Fruit fly (Drosophila melanogaster) whole organism, embryonic: ENCODE results near the gene Gr61a.

Experiments used
- Antp ChIP-seq: fragments of 200-800 bp; sonication (Bioruptor generic); optimal IDR thresholded peaks from 3 replicates; lab custom pipeline; 2016; ENCODE audit warnings: missing biosample characterization, missing genetic modification characterization
- Bgb ChIP-seq: fragments of 200-800 bp; sonication (Bioruptor generic); IDR thresholded peaks from 2 replicates; pipeline ENCODE4 v1.3.6; 2022; ENCODE audit warnings: missing biosample characterization, missing genetic modification characterization; ENCODE audit not compliant: partially characterized antibody
- Blimp-1 ChIP-seq: fragments of 200-800 bp; sonication (Bioruptor generic); optimal IDR thresholded peaks from 3 replicates; lab custom pipeline; 2018; ENCODE audit warnings: missing biosample characterization, missing genetic modification characterization, mild to moderate bottlenecking, moderate library complexity, missing genetic modification reagents
- Bteb2 ChIP-seq: fragments of 200-800 bp; sonication (Bioruptor generic); optimal IDR thresholded peaks from 2 replicates; lab custom pipeline; 2016; ENCODE audit warnings: missing biosample characterization, missing genetic modification characterization
- CG10147 ChIP-seq: fragments of 200-800 bp; sonication (Bioruptor generic); optimal IDR thresholded peaks from 2 replicates; lab custom pipeline; 2019; ENCODE audit warnings: missing biosample characterization, mild to moderate bottlenecking, missing genetic modification characterization, moderate library complexity
- CG10654 ChIP-seq: fragments of 200-800 bp; sonication (Bioruptor generic); optimal IDR thresholded peaks from 2 replicates; lab custom pipeline; 2016; ENCODE audit warnings: missing biosample characterization, missing genetic modification characterization
- CG12155 ChIP-seq: fragments of 200-800 bp; sonication (Bioruptor generic); optimal IDR thresholded peaks from 3 replicates; lab custom pipeline; 2016; ENCODE audit warnings: missing biosample characterization, missing genetic modification characterization
- CG12744 ChIP-seq: fragments of 200-800 bp; sonication (Bioruptor generic); optimal IDR thresholded peaks from 2 replicates; lab custom pipeline; 2016; ENCODE audit warnings: missing biosample characterization, missing genetic modification characterization
- CG12769 ChIP-seq: fragments of 200-800 bp; sonication (Bioruptor generic); optimal IDR thresholded peaks from 2 replicates; lab custom pipeline; 2019; ENCODE audit warnings: missing biosample characterization, mild to moderate bottlenecking, missing genetic modification characterization, moderate library complexity
- CG13123 ChIP-seq: fragments of 200-800 bp; sonication (Bioruptor generic); optimal IDR thresholded peaks from 2 replicates; lab custom pipeline; 2016; ENCODE audit warnings: missing biosample characterization, missing genetic modification characterization
- CG14965 ChIP-seq: fragments of 200-800 bp; sonication (Bioruptor generic); optimal IDR thresholded peaks from 2 replicates; lab custom pipeline; 2016; ENCODE audit warnings: missing biosample characterization, missing genetic modification characterization, borderline replicate concordance
- CG15601 ChIP-seq: fragments of 200-800 bp; sonication (Bioruptor generic); optimal IDR thresholded peaks from 3 replicates; lab custom pipeline; 2019; ENCODE audit warnings: missing biosample characterization, mild to moderate bottlenecking, missing genetic modification characterization, moderate library complexity
- CG1603 ChIP-seq: fragments of 200-800 bp; sonication (Bioruptor generic); optimal IDR thresholded peaks from 2 replicates; lab custom pipeline; 2019; ENCODE audit warnings: missing biosample characterization, mild to moderate bottlenecking, missing genetic modification characterization, moderate library complexity
- CG18764 ChIP-seq: fragments of 200-800 bp; sonication (Bioruptor generic); optimal IDR thresholded peaks from 3 replicates; lab custom pipeline; 2016; ENCODE audit warnings: missing biosample characterization, missing genetic modification characterization
- CG2712 ChIP-seq: fragments of 200-800 bp; optimal IDR thresholded peaks from 3 replicates; lab custom pipeline; 2019; ENCODE audit warnings: missing biosample characterization, mild to moderate bottlenecking, missing genetic modification characterization, moderate library complexity
- CG30431 ChIP-seq: fragments of 200-800 bp; sonication (Bioruptor generic); optimal IDR thresholded peaks from 2 replicates; lab custom pipeline; 2017; ENCODE audit warnings: missing biosample characterization, missing genetic modification characterization
- CG32772 ChIP-seq: fragments of 200-800 bp; sonication (Bioruptor generic); IDR thresholded peaks from 2 replicates; pipeline ENCODE4 v1.3.6; 2022; ENCODE audit warnings: missing biosample characterization, missing genetic modification characterization
- CG5953 ChIP-seq: fragments of 200-800 bp; sonication (Bioruptor generic); IDR thresholded peaks from 2 replicates; pipeline ENCODE4 v1.3.6; 2022; ENCODE audit warnings: missing biosample characterization, missing genetic modification characterization
- CG7745 ChIP-seq: fragments of 200-800 bp; sonication (Bioruptor generic); optimal IDR thresholded peaks from 2 replicates; lab custom pipeline; 2018; ENCODE audit warnings: missing biosample characterization, mild to moderate bottlenecking, missing genetic modification characterization, moderate library complexity
- CG7928 ChIP-seq: fragments of 200-800 bp; sonication (Bioruptor generic); optimal IDR thresholded peaks from 2 replicates; lab custom pipeline; 2017; ENCODE audit warnings: missing biosample characterization, mild to moderate bottlenecking, missing genetic modification characterization
- CTCF ChIP-seq: fragments of 200-800 bp; sonication (Bioruptor generic); optimal IDR thresholded peaks from 2 replicates; lab custom pipeline; 2017; ENCODE audit warnings: missing biosample characterization, mild to moderate bottlenecking, missing genetic modification characterization, moderate library complexity
- Dp ChIP-seq: fragments of 200-800 bp; sonication (Bioruptor generic); optimal IDR thresholded peaks from 2 replicates; lab custom pipeline; 2018; ENCODE audit warnings: missing biosample characterization, mild to moderate bottlenecking, missing genetic modification characterization, moderate library complexity
- Ets65A ChIP-seq: fragments of 200-800 bp; sonication (Bioruptor generic); peaks from one replicate; lab custom pipeline; 2016; ENCODE audit warnings: missing biosample characterization, missing genetic modification characterization
- Fer1 ChIP-seq: fragments of 200-800 bp; sonication (Bioruptor generic); optimal IDR thresholded peaks from 2 replicates; lab custom pipeline; 2017; ENCODE audit warnings: missing biosample characterization, mild to moderate bottlenecking, missing genetic modification characterization
- Lpt ChIP-seq: fragments of >200 bp; optimal IDR thresholded peaks from 2 replicates; lab custom pipeline; 2018; ENCODE audit warnings: missing biosample characterization, missing genetic modification characterization
- Max ChIP-seq: fragments of 200-800 bp; sonication (Bioruptor generic); optimal IDR thresholded peaks from 2 replicates; lab custom pipeline; 2016; ENCODE audit warnings: missing biosample characterization, mild to moderate bottlenecking, missing genetic modification characterization
- Med ChIP-seq: fragments of 200-800 bp; sonication (Bioruptor generic); peaks from one replicate; lab custom pipeline; 2016; ENCODE audit warnings: missing biosample characterization, missing genetic modification characterization, mild to moderate bottlenecking, inconsistent platforms, moderate library complexity
- Nf-YC ChIP-seq: fragments of 200-800 bp; optimal IDR thresholded peaks from 3 replicates; lab custom pipeline; 2019; ENCODE audit warnings: missing biosample characterization, mild to moderate bottlenecking, missing genetic modification characterization, moderate library complexity
- Oli ChIP-seq: fragments of 200-800 bp; sonication (Bioruptor generic); optimal IDR thresholded peaks from 2 replicates; lab custom pipeline; 2018; ENCODE audit warnings: missing biosample characterization, mild to moderate bottlenecking, missing genetic modification characterization, moderate library complexity
- abd-A ChIP-seq: fragments of 200-800 bp; sonication (Bioruptor generic); optimal IDR thresholded peaks from 3 replicates; lab custom pipeline; 2019; ENCODE audit warnings: missing biosample characterization, mild to moderate bottlenecking, missing genetic modification characterization, moderate library complexity
- bowl ChIP-seq: fragments of 200-800 bp; sonication (Bioruptor generic); IDR thresholded peaks from 2 replicates; pipeline ENCODE4 v1.3.6; 2022; ENCODE audit warnings: missing biosample characterization, missing genetic modification characterization
- cato ChIP-seq: fragments of 200-800 bp; sonication (Bioruptor generic); optimal IDR thresholded peaks from 2 replicates; lab custom pipeline; 2016; ENCODE audit warnings: missing biosample characterization, missing genetic modification characterization, borderline replicate concordance
- cg ChIP-seq: fragments of 200-800 bp; sonication (Bioruptor generic); optimal IDR thresholded peaks from 3 replicates; lab custom pipeline; 2019; ENCODE audit warnings: missing biosample characterization, mild to moderate bottlenecking, missing genetic modification characterization, moderate library complexity
- chm ChIP-seq: fragments of 200-800 bp; sonication (Bioruptor generic); IDR thresholded peaks from 2 replicates; pipeline ENCODE4 v1.3.6; 2022; ENCODE audit warnings: missing biosample characterization, missing genetic modification characterization
- h ChIP-seq: fragments of >200 bp; optimal IDR thresholded peaks from 2 replicates; lab custom pipeline; 2017
- ham ChIP-seq: fragments of 200-800 bp; sonication (Bioruptor generic); IDR thresholded peaks from 2 replicates; pipeline ENCODE4 v1.3.6; 2022; ENCODE audit warnings: missing biosample characterization, missing genetic modification characterization
- her ChIP-seq: fragments of 200-800 bp; sonication (Bioruptor generic); optimal IDR thresholded peaks from 2 replicates; lab custom pipeline; 2016; ENCODE audit warnings: missing biosample characterization, missing genetic modification characterization
- jing ChIP-seq: fragments of 200-800 bp; sonication (Bioruptor generic); optimal IDR thresholded peaks from 2 replicates; lab custom pipeline; 2018; ENCODE audit warnings: missing biosample characterization, mild to moderate bottlenecking, missing genetic modification characterization
- lov ChIP-seq, 2 experiments: fragments of 200-800 bp in 1 of 2; fragments of >200 bp in 1 of 2; sonication (Bioruptor generic) in 1 of 2; IDR thresholded peaks in 1 of 2; optimal IDR thresholded peaks in 1 of 2; 2 replicates in 1 of 2; 3 replicates in 1 of 2; pipeline versions ENCODE4 v1.3.6 to Lab custom; 2017 to 2022; ENCODE audit warnings: missing biosample characterization in 1 of 2, missing genetic modification characterization in 1 of 2
- luna ChIP-seq: fragments of 200-800 bp; sonication (Bioruptor generic); optimal IDR thresholded peaks from 2 replicates; lab custom pipeline; 2016; ENCODE audit warnings: missing biosample characterization, missing genetic modification characterization
- nerfin-2 ChIP-seq: fragments of 200-800 bp; sonication (Bioruptor generic); IDR thresholded peaks from 2 replicates; pipeline ENCODE4 v1.3.6; 2022; ENCODE audit warnings: missing biosample characterization, missing genetic modification characterization; ENCODE audit not compliant: partially characterized antibody
- onecut ChIP-seq: fragments of 200-800 bp; sonication (Bioruptor generic); IDR thresholded peaks from 2 replicates; pipeline ENCODE4 v1.3.6; 2022; ENCODE audit warnings: missing biosample characterization, missing genetic modification characterization
- pb ChIP-seq: fragments of 200-800 bp; sonication (Bioruptor generic); optimal IDR thresholded peaks from 3 replicates; lab custom pipeline; 2016; ENCODE audit warnings: missing biosample characterization, missing genetic modification characterization
- pnt ChIP-seq: fragments of 200-800 bp; sonication (Bioruptor generic); optimal IDR thresholded peaks from 3 replicates; lab custom pipeline; 2016; ENCODE audit warnings: missing biosample characterization, missing genetic modification characterization
- sens-2 ChIP-seq: fragments of 200-800 bp; sonication (Bioruptor generic); IDR thresholded peaks from 2 replicates; pipeline ENCODE4 v1.3.6; 2022; ENCODE audit warnings: missing biosample characterization, missing genetic modification characterization
- sima ChIP-seq: fragments of 200-800 bp; sonication (Bioruptor generic); optimal IDR thresholded peaks from 2 replicates; lab custom pipeline; 2016; ENCODE audit warnings: missing biosample characterization, missing genetic modification characterization
- so ChIP-seq: fragments of 200-800 bp; sonication (Bioruptor generic); IDR thresholded peaks from 3 replicates; pipeline ENCODE4 v1.3.6; 2022; ENCODE audit warnings: missing biosample characterization, missing genetic modification characterization
- stc ChIP-seq: fragments of 200-800 bp; sonication (Bioruptor generic); IDR thresholded peaks from 2 replicates; pipeline ENCODE4 v1.3.6; 2022; ENCODE audit warnings: missing biosample characterization, missing genetic modification characterization
- stwl ChIP-seq: fragments of 200-800 bp; sonication (Bioruptor generic); optimal IDR thresholded peaks from 3 replicates; lab custom pipeline; 2018; ENCODE audit warnings: missing biosample characterization, mild to moderate bottlenecking, missing genetic modification characterization, moderate library complexity
- vvl ChIP-seq: fragments of 200-800 bp; sonication (Bioruptor generic); IDR thresholded peaks from 2 replicates; pipeline ENCODE4 v1.3.6; 2022; ENCODE audit warnings: missing biosample characterization, missing genetic modification characterization

The Gr61a gene

dm6 chr3L:851061-851460, 9.8 kb downstream of the Gr61a start, which contains the start of gene Dci (continued):
- no peak for TF ChIP-seq Fer1 (GFP tag; lab: Kevin White, UChicago)
- peak; percentile 97 for TF ChIP-seq Med (GFP tag; lab: Kevin White, UChicago)
- 0 out of 2 replicates have a peak, but pooled peaks have one; percentile 21 for TF ChIP-seq sens-2 (GFP tag; lab: Robert Waterston, UW)
- TF ChIP-seq stc (GFP tag; lab: Robert Waterston, UW), result no peak
- TF ChIP-seq CG1603 (tag; lab: Kevin White, UChicago), result peak; percentile 82
- no peak for TF ChIP-seq abd-A (tag; lab: Kevin White, UChicago)
- TF ChIP-seq CG14965 (GFP tag; lab: Kevin White, UChicago), result no peak
- TF ChIP-seq CG7928 (GFP tag; lab: Kevin White, UChicago), result peak; percentile 32
- peak; percentile 68 for TF ChIP-seq CG2712 (tag; lab: Kevin White, UChicago)
- TF ChIP-seq Dp, result peak; percentile 87
- peak; percentile 9; the same call in 1 of the 2 replicates for TF ChIP-seq onecut (GFP tag; lab: Robert Waterston, UW)
- peak; percentile 65 for TF ChIP-seq Antp (GFP tag; lab: Kevin White, UChicago)
- peak; percentile 57 for TF ChIP-seq CG5953 (GFP tag; lab: Robert Waterston, UW)
- TF ChIP-seq CG10654 (GFP tag; lab: Kevin White, UChicago), result peak; percentile 75
- TF ChIP-seq Blimp-1, result no peak
- no peak for TF ChIP-seq CG7745 (tag; lab: Kevin White, UChicago)
- TF ChIP-seq Bgb (GFP tag; lab: Robert Waterston, UW), result peak; percentile 82
- TF ChIP-seq CG13123 (GFP tag; lab: Kevin White, UChicago), result no peak
- peak; percentile 49 for TF ChIP-seq CG30431
- no peak for TF ChIP-seq chm (GFP tag; lab: Robert Waterston, UW)
- TF ChIP-seq CG18764, result peak; percentile 48
- TF ChIP-seq CG10147, result no peak
- TF ChIP-seq Oli (tag; lab: Kevin White, UChicago), result peak; percentile 50
- no peak for TF ChIP-seq luna
- no peak for TF ChIP-seq h (lab: Kevin White, UChicago)
- TF ChIP-seq her, result peak; percentile 11
- no peak for TF ChIP-seq CG12769
- peak; percentile 37; the same call in 1 of the 2 replicates for TF ChIP-seq bowl (GFP tag; lab: Robert Waterston, UW)
- TF ChIP-seq Bteb2 (GFP tag; lab: Kevin White, UChicago), result peak; percentile 59
- peak; percentile 52 for TF ChIP-seq jing (GFP tag; lab: Kevin White, UChicago)
- TF ChIP-seq stwl, result peak; percentile 30
- peak; percentile 72 for TF ChIP-seq Max (GFP tag; lab: Kevin White, UChicago)
- no peak for TF ChIP-seq Nf-YC (tag; lab: Kevin White, UChicago)
- no peak for TF ChIP-seq sima (GFP tag; lab: Kevin White, UChicago)
- TF ChIP-seq CG32772 (GFP tag; lab: Robert Waterston, UW), result peak; percentile 59
- TF ChIP-seq ham, result peak; percentile 77; the same call in 1 of the 2 replicates
- TF ChIP-seq Lpt (GFP tag; lab: Kevin White, UChicago), result no peak
- peak; percentile 62 for TF ChIP-seq pnt (GFP tag; lab: Kevin White, UChicago)
- peak; percentile 28 for TF ChIP-seq CTCF (GFP tag; lab: Kevin White, UChicago)
- peak; percentile 53; the same call in 1 of the 2 replicates for TF ChIP-seq nerfin-2
- TF ChIP-seq so, result peak; percentile 57; the same call in 1 of the 3 replicates
- no peak for TF ChIP-seq CG15601 (tag; lab: Kevin White, UChicago)
- TF ChIP-seq vvl (GFP tag; lab: Robert Waterston, UW), result peak; percentile 82
- no peak for TF ChIP-seq cg (GFP tag; lab: Kevin White, UChicago)
- peak; percentile 72 for TF ChIP-seq CG12155 (GFP tag; lab: Kevin White, UChicago)
- TF ChIP-seq cato, result peak; percentile 48
- TF ChIP-seq Ets65A (GFP tag; lab: Kevin White, UChicago), result peak; percentile 99
- TF ChIP-seq CG12744 (GFP tag; lab: Kevin White, UChicago), result peak; percentile 38
- TF ChIP-seq pb (GFP tag; lab: Kevin White, UChicago), result no peak
- no peak for TF ChIP-seq lov (optimal IDR thresholded peaks at IDR 0.05; lab: Kevin White, UChicago)
- 0 out of 3 replicates have a peak, but pooled peaks have one; percentile 12 for TF ChIP-seq lov (GFP tag; IDR thresholded peaks at IDR 0.05; lab: Robert Waterston, UW)
